Worm (Caenorhabditis elegans): ENCODE data around the gene ttr-12.

Gene ttr-12

ce11 chrV:20648868-20649267, 40.3 kb upstream of the ttr-12 start:
- TF ChIP-seq nhr-25 (tag; optimal IDR thresholded peaks at IDR 0.05) (peak; percentile 63), elt-3 (tag; optimal IDR thresholded peaks at IDR 0.05) (peak in 2 of 3 experiments; percentile 66 to 82), aly-2 (tag; optimal IDR thresholded peaks at IDR 0.05) (no peak)

- TF ChIP-seq elt-3 (tag; optimal IDR thresholded peaks at IDR 0.05) (no peak), elt-1 (tag; optimal IDR thresholded peaks at IDR 0.05) (no peak), R02D3.7 (tag; optimal IDR thresholded peaks at IDR 0.05) (no peak)
These were observed 36.9 kb upstream of the ttr-12 start for ce11 chrV:20645479-20645878.

- TF ChIP-seq elt-1 (tag; optimal IDR thresholded peaks at IDR 0.05) (no peak), egl-27 (tag; optimal IDR thresholded peaks at IDR 0.05) (no peak), mdl-1 (tag; optimal IDR thresholded peaks at IDR 0.05) (no peak), ztf-4 (tag; optimal IDR thresholded peaks at IDR 0.05) (no peak), aly-2 (tag; optimal IDR thresholded peaks at IDR 0.05) (no peak), nhr-25 (tag; optimal IDR thresholded peaks at IDR 0.05) (no peak), snpc-4 (tag; optimal IDR thresholded peaks at IDR 0.05) (no peak), elt-3 (tag; optimal IDR thresholded peaks at IDR 0.05) (no peak), tbx-2 (tag; optimal IDR thresholded peaks at IDR 0.05) (no peak), lin-15B (tag; optimal IDR thresholded peaks at IDR 0.05) (no peak), jun-1 (tag; optimal IDR thresholded peaks at IDR 0.05) (no peak), nhr-11 (tag; optimal IDR thresholded peaks at IDR 0.05) (no peak), elt-2 (tag; optimal IDR thresholded peaks at IDR 0.05) (no peak), fkh-2 (tag; optimal IDR thresholded peaks at IDR 0.05) (no peak), lsy-12 (tag; optimal IDR thresholded peaks at IDR 0.05) (no peak)
These were observed 33.3 kb upstream of the ttr-12 start, which contains the start of gene srxa-15 for ce11 chrV:20641896-20642295. Gene srxa-15 (plus strand): TSS chrV:20642196.

- TF ChIP-seq nhr-77 (tag; optimal IDR thresholded peaks at IDR 0.05) (no peak), ceh-9 (tag; optimal IDR thresholded peaks at IDR 0.05) (no peak), nhr-25 (tag; optimal IDR thresholded peaks at IDR 0.05) (no peak), nhr-12 (tag; optimal IDR thresholded peaks at IDR 0.05) (no peak), unc-62 (GFP tag; optimal IDR thresholded peaks at IDR 0.05) (no peak), jun-1 (tag; optimal IDR thresholded peaks at IDR 0.05) (no peak), egl-27 (tag; optimal IDR thresholded peaks at IDR 0.05) (no peak), lin-39 (tag; optimal IDR thresholded peaks at IDR 0.05) (no peak), mdl-1 (tag; optimal IDR thresholded peaks at IDR 0.05) (no peak), elt-3 (tag; optimal IDR thresholded peaks at IDR 0.05) (no peak), skn-1 (tag; optimal IDR thresholded peaks at IDR 0.05) (no peak), R02D3.7 (tag; optimal IDR thresholded peaks at IDR 0.05) (no peak), ztf-4 (tag; optimal IDR thresholded peaks at IDR 0.05) (no peak), aly-2 (tag; optimal IDR thresholded peaks at IDR 0.05) (no peak), nhr-76 (tag; optimal IDR thresholded peaks at IDR 0.05) (no peak), lin-15B (tag; optimal IDR thresholded peaks at IDR 0.05) (no peak), nfya-1 (tag; optimal IDR thresholded peaks at IDR 0.05; ENCODE audit: insufficient read depth) (no peak), ama-1 (optimal IDR thresholded peaks at IDR 0.05) (no peak), nhr-28 (tag; optimal IDR thresholded peaks at IDR 0.05) (no peak)
These were observed 30.7 kb upstream of the ttr-12 start, which contains the start of gene srxa-14 for ce11 chrV:20639294-20639693. Gene srxa-14 (plus strand): TSS chrV:20639594.

- TF ChIP-seq lsy-12 (tag; optimal IDR thresholded peaks at IDR 0.05): no peak
- no peak for TF ChIP-seq nhr-237 (tag; optimal IDR thresholded peaks at IDR 0.05)
- TF ChIP-seq hmg-11 (tag; optimal IDR thresholded peaks at IDR 0.05): no peak
- no peak for TF ChIP-seq zag-1 (tag; optimal IDR thresholded peaks at IDR 0.05)
- TF ChIP-seq sea-2 (GFP tag; optimal IDR thresholded peaks at IDR 0.05): no peak
- no peak for TF ChIP-seq mml-1 (tag; optimal IDR thresholded peaks at IDR 0.05)
- no peak for TF ChIP-seq nhr-11 (tag; optimal IDR thresholded peaks at IDR 0.05)
These were observed 29.8 kb upstream of the ttr-12 start, which contains the start of gene Y44A6B.3 for ce11 chrV:20638344-20638743. Gene Y44A6B.3 (minus strand): TSS chrV:20638444.

ce11 chrV:20636855-20637254, 28.3 kb upstream of the ttr-12 start, which contains the start of gene ttr-13:
Gene ttr-13 (minus strand): TSS chrV:20636955.
- TF ChIP-seq ceh-9 (tag; optimal IDR thresholded peaks at IDR 0.05) (no peak), elt-3 (tag; optimal IDR thresholded peaks at IDR 0.05) (no peak), R02D3.7 (tag; optimal IDR thresholded peaks at IDR 0.05) (no peak)
